Fruit fly (Drosophila melanogaster) whole organism, wandering third instar larva: ENCODE measurements around the gene CG5172.
A peak's percentile ranks its signal among the peaks of the same experiment; 100 is the strongest.

ENCODE experiments used
- Abd-B ChIP-seq: fragments of >200 bp; optimal IDR thresholded peaks from 2 replicates; lab custom pipeline; 2017; ENCODE audit warnings: missing biosample characterization, missing genetic modification characterization
- CG32264 ChIP-seq: fragments of 200-800 bp; sonication (Bioruptor generic); optimal IDR thresholded peaks from 2 replicates; lab custom pipeline; 2016; ENCODE audit warnings: missing biosample characterization, missing genetic modification characterization
- CG9705 ChIP-seq: fragments of 200-800 bp; sonication (Bioruptor generic); optimal IDR thresholded peaks from 2 replicates; lab custom pipeline; 2018; ENCODE audit warnings: missing biosample characterization, mild to moderate bottlenecking, missing genetic modification characterization
- CrebA ChIP-seq: fragments of 200-800 bp; sonication (Bioruptor generic); optimal IDR thresholded peaks from 2 replicates; lab custom pipeline; 2016; ENCODE audit warnings: missing biosample characterization, mild to moderate bottlenecking, missing genetic modification characterization, borderline replicate concordance
- Dfd ChIP-seq: fragments of >200 bp; optimal IDR thresholded peaks from 2 replicates; lab custom pipeline; 2017; ENCODE audit warnings: missing biosample characterization, missing genetic modification characterization
- Dif ChIP-seq: fragments of 200-275, 200-300 bp; sonication (Bioruptor generic); optimal IDR thresholded peaks from 2 replicates; lab custom pipeline; 2018; ENCODE audit warnings: missing biosample characterization, missing genetic modification characterization; ENCODE audit not compliant: partially characterized antibody
- GATAd ChIP-seq: sonication (Bioruptor generic); optimal IDR thresholded peaks from 2 replicates; lab custom pipeline; 2016; ENCODE audit warnings: missing biosample characterization, missing genetic modification characterization
- HLH106 ChIP-seq: fragments of 200-800 bp; optimal IDR thresholded peaks from 3 replicates; lab custom pipeline; 2019; ENCODE audit warnings: missing biosample characterization, mild to moderate bottlenecking, missing genetic modification characterization, moderate library complexity
- Hnf4 ChIP-seq: fragments of 200-800 bp; sonication (Bioruptor generic); optimal IDR thresholded peaks from 2 replicates; lab custom pipeline; 2016; ENCODE audit warnings: missing biosample characterization, mild to moderate bottlenecking, missing genetic modification characterization
- Hr78 ChIP-seq: fragments of >200 bp; optimal IDR thresholded peaks from 2 replicates; lab custom pipeline; 2017; ENCODE audit warnings: missing biosample characterization, missing genetic modification characterization
- Hr83 ChIP-seq: fragments of 200-300 bp; sonication (Bioruptor generic); optimal IDR thresholded peaks from 2 replicates; lab custom pipeline; 2016; ENCODE audit warnings: missing biosample characterization, mild to moderate bottlenecking, missing genetic modification characterization, moderate library complexity; ENCODE audit not compliant: poor library complexity, severe bottlenecking
- Jra ChIP-seq: sonication (Bioruptor generic); optimal IDR thresholded peaks from 2 replicates; lab custom pipeline; 2016; ENCODE audit warnings: missing biosample characterization, missing genetic modification characterization
- Mio ChIP-seq: sonication (Bioruptor generic); optimal IDR thresholded peaks from 2 replicates; lab custom pipeline; 2016; ENCODE audit warnings: missing biosample characterization, missing genetic modification characterization
- Myc ChIP-seq: fragments of >200 bp; optimal IDR thresholded peaks from 2 replicates; lab custom pipeline; 2017
- N ChIP-seq: fragments of >200 bp; optimal IDR thresholded peaks from 2 replicates; lab custom pipeline; 2018; ENCODE audit warnings: missing biosample characterization, missing external identifiers, missing genetic modification characterization
- OdsH ChIP-seq: fragments of 200-800 bp; sonication (Bioruptor generic); optimal IDR thresholded peaks from 2 replicates; lab custom pipeline; 2016; ENCODE audit warnings: missing biosample characterization, mild to moderate bottlenecking, missing genetic modification characterization
- Rel ChIP-seq, 2 experiments: fragments of 200-800 bp; sonication (Bioruptor generic) in 1 of 2; optimal IDR thresholded peaks; 2 replicates in 1 of 2; 3 replicates in 1 of 2; lab custom pipeline; 2016 to 2019; ENCODE audit warnings: mild to moderate bottlenecking in 2 of 2, missing biosample characterization in 2 of 2, missing genetic modification characterization in 2 of 2, moderate library complexity in 1 of 2
- Sp1 ChIP-seq: fragments of 200-800 bp; sonication (Bioruptor generic); optimal IDR thresholded peaks from 3 replicates; lab custom pipeline; 2019; ENCODE audit warnings: missing biosample characterization, mild to moderate bottlenecking, missing genetic modification characterization, moderate library complexity
- Vsx2 ChIP-seq: fragments of 200-300, 225-300 bp; sonication (Bioruptor generic); optimal IDR thresholded peaks from 2 replicates; lab custom pipeline; 2018; ENCODE audit warnings: missing biosample characterization, missing genetic modification characterization; ENCODE audit not compliant: partially characterized antibody
- br ChIP-seq: fragments of 200-800 bp; sonication (Bioruptor generic); optimal IDR thresholded peaks from 2 replicates; lab custom pipeline; 2016; ENCODE audit warnings: missing biosample characterization, missing genetic modification characterization
- brk ChIP-seq: fragments of 200-800 bp; sonication (Bioruptor generic); optimal IDR thresholded peaks from 2 replicates; lab custom pipeline; 2016; ENCODE audit warnings: missing biosample characterization, mild to moderate bottlenecking, missing genetic modification characterization
- dl ChIP-seq, 2 experiments: fragments of 175-275, 200-275 bp in 1 of 2; fragments of 200-275 bp in 1 of 2; sonication (Bioruptor generic); optimal IDR thresholded peaks; lab custom pipeline; 2018; ENCODE audit warnings: mild to moderate bottlenecking in 2 of 2, missing biosample characterization in 2 of 2, missing genetic modification characterization in 2 of 2, moderate library complexity in 2 of 2; ENCODE audit not compliant: partially characterized antibody in 2 of 2, insufficient read depth in 1 of 2
- dmrt93B ChIP-seq: fragments of 200-800 bp; sonication (Bioruptor generic); optimal IDR thresholded peaks from 2 replicates; lab custom pipeline; 2018; ENCODE audit warnings: missing biosample characterization, mild to moderate bottlenecking, missing genetic modification characterization
- dsf ChIP-seq: sonication (Bioruptor generic); optimal IDR thresholded peaks from 2 replicates; lab custom pipeline; 2016; ENCODE audit warnings: missing biosample characterization, missing genetic modification characterization, borderline replicate concordance
- ey ChIP-seq: fragments of 200-800 bp; sonication (Bioruptor generic); optimal IDR thresholded peaks from 2 replicates; lab custom pipeline; 2016; ENCODE audit warnings: missing biosample characterization, missing genetic modification characterization
- foxo ChIP-seq, 2 experiments: fragments of 200-800 bp; sonication (Bioruptor generic); optimal IDR thresholded peaks; 2 replicates in 1 of 2; 3 replicates in 1 of 2; lab custom pipeline; 2016 to 2017; ENCODE audit warnings: missing biosample characterization in 2 of 2, missing genetic modification characterization in 2 of 2
- fru ChIP-seq: fragments of 200-800 bp; sonication (Bioruptor generic); optimal IDR thresholded peaks from 3 replicates; lab custom pipeline; 2016; ENCODE audit warnings: missing biosample characterization, mild to moderate bottlenecking, missing genetic modification characterization
- h ChIP-seq: fragments of 200-800 bp; sonication (Bioruptor generic); optimal IDR thresholded peaks from 3 replicates; lab custom pipeline; 2016; ENCODE audit warnings: missing biosample characterization, mild to moderate bottlenecking, missing genetic modification characterization
- jim ChIP-seq: fragments of 175-275, 200-325 bp; sonication (Bioruptor generic); optimal IDR thresholded peaks from 2 replicates; lab custom pipeline; 2016; ENCODE audit warnings: missing biosample characterization, mild to moderate bottlenecking, missing genetic modification characterization
- lola ChIP-seq: fragments of >200 bp; optimal IDR thresholded peaks from 2 replicates; lab custom pipeline; 2017; ENCODE audit warnings: missing biosample characterization, missing genetic modification characterization
- pan ChIP-seq: fragments of >200 bp; optimal IDR thresholded peaks from 2 replicates; lab custom pipeline; 2017
- psq ChIP-seq: fragments of 200-800 bp; sonication (Bioruptor generic); optimal IDR thresholded peaks from 3 replicates; lab custom pipeline; 2017; ENCODE audit warnings: missing biosample characterization, mild to moderate bottlenecking, missing genetic modification characterization, moderate library complexity
- rgr ChIP-seq: fragments of 200-800 bp; sonication (Bioruptor generic); optimal IDR thresholded peaks from 3 replicates; lab custom pipeline; 2016; ENCODE audit warnings: missing biosample characterization, mild to moderate bottlenecking, missing genetic modification characterization
- sage ChIP-seq: fragments of 200-800 bp; sonication (Bioruptor generic); optimal IDR thresholded peaks from 2 replicates; lab custom pipeline; 2016; ENCODE audit warnings: missing biosample characterization, mild to moderate bottlenecking, missing genetic modification characterization
- sv ChIP-seq: fragments of 200-800 bp; sonication (Bioruptor generic); optimal IDR thresholded peaks from 3 replicates; lab custom pipeline; 2016; ENCODE audit warnings: missing biosample characterization, missing genetic modification characterization
- tai ChIP-seq: sonication (Bioruptor generic); optimal IDR thresholded peaks from 2 replicates; lab custom pipeline; 2016; ENCODE audit warnings: missing biosample characterization, missing genetic modification characterization
- usp ChIP-seq: fragments of >200 bp; optimal IDR thresholded peaks from 2 replicates; lab custom pipeline; 2017; ENCODE audit warnings: missing biosample characterization, missing genetic modification characterization
- woc ChIP-seq: sonication (Bioruptor generic); optimal IDR thresholded peaks from 2 replicates; lab custom pipeline; 2016; ENCODE audit warnings: missing biosample characterization, mild to moderate bottlenecking, missing genetic modification characterization

Gene CG5172

DNA sequence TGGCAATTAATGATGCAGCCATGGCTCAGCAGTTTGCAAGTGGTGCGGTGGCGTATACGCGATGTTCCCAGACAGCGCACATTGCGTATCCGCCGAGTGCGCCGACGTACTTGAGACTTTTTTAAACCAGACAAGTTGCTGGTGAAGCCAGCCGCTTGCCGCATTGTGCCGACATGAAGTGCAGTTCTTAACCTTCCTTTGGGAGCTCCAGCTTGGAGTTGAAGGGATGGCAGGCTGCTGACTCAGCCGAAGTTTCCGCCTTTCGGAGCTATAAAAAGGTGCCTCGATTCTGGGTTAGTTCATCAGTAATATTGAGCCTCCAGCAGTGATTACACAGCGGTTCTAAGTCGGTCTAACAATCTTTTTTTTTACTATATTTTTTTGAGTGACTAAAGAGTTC lies at the start of gene CG5172:
Gene CG5172 (plus strand): TSS at position 301 of the 400 bp plus-strand sequence.
- TF ChIP-seq sage (GFP tag; lab: Kevin White, UChicago) (no peak), brk (GFP tag; lab: Kevin White, UChicago) (no peak), ey (GFP tag; lab: Kevin White, UChicago) (no peak), br (GFP tag; lab: Kevin White, UChicago) (no peak), h (GFP tag; lab: Kevin White, UChicago) (no peak), psq (no peak), dmrt93B (GFP tag; lab: Kevin White, UChicago) (no peak), N (GFP tag; lab: Kevin White, UChicago) (no peak), CrebA (GFP tag; lab: Kevin White, UChicago) (no peak), woc (no peak)
- TF ChIP-seq, all 38 proteins: peak for 0

DNA sequence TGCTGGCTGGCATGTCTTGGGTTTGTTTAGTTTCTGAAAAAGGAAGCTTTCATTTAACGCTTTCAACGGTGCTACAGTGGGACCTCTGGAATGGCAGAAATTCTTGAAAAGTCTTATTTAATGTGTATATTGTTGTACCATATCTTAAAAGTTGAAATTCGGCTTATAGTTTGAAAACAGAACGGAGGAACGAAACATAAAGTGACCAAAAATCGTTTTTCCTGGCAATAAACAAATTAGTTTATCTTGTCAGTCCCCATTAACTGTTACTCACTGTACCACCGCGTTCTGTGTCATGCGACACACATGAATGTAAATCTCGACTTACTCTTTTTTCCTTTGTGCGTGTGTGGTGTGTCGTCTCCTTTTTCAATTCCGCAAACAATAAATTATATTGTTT lies 49.1 kb upstream of the CG5172 start:
- TF ChIP-seq woc, result peak; percentile 52
- TF ChIP-seq h (GFP tag; lab: Kevin White, UChicago), result peak; percentile 47
- TF ChIP-seq Dfd (GFP tag; lab: Kevin White, UChicago), result no peak
- TF ChIP-seq Mio, result no peak
- peak; percentile 18 for TF ChIP-seq dmrt93B (GFP tag; lab: Kevin White, UChicago)
- TF ChIP-seq Hnf4, result peak; percentile 50
- no peak for TF ChIP-seq Hr83 (GFP tag; lab: Kevin White, UChicago)
- TF ChIP-seq Dif (GFP tag; lab: Kevin White, UChicago), result no peak
- TF ChIP-seq Hr78, result no peak
- TF ChIP-seq N (GFP tag; lab: Kevin White, UChicago), result no peak
- no peak for TF ChIP-seq usp (GFP tag; lab: Kevin White, UChicago)
- no peak for TF ChIP-seq dsf
- TF ChIP-seq psq, result no peak
- TF ChIP-seq rgr (GFP tag; lab: Kevin White, UChicago), result peak; percentile 36
- TF ChIP-seq ey (GFP tag; lab: Kevin White, UChicago), result peak; percentile 55
- TF ChIP-seq tai (GFP tag; lab: Kevin White, UChicago), result no peak
- TF ChIP-seq CG9705 (GFP tag; lab: Kevin White, UChicago), result no peak
- no peak for TF ChIP-seq CrebA (GFP tag; lab: Kevin White, UChicago)
- no peak for TF ChIP-seq Vsx2
- no peak for TF ChIP-seq Sp1 (GFP tag; lab: Kevin White, UChicago)
- no peak for TF ChIP-seq sv
- peak; percentile 6 for TF ChIP-seq OdsH (GFP tag; lab: Kevin White, UChicago)
- TF ChIP-seq Rel (GFP tag; optimal IDR thresholded peaks at IDR 0.05; lab: Kevin White, UChicago), result no peak
- no peak for TF ChIP-seq Rel (tag; optimal IDR thresholded peaks at IDR 0.05; lab: Kevin White, UChicago)
- peak in 1 of 2 experiments; percentile 62 for TF ChIP-seq foxo (GFP tag; optimal IDR thresholded peaks at IDR 0.05; lab: Kevin White, UChicago)
- no peak for TF ChIP-seq Myc (lab: Kevin White, UChicago)
- no peak for TF ChIP-seq dl (GFP tag; optimal IDR thresholded peaks at IDR 0.05; lab: Kevin White, UChicago; ENCODE audit: insufficient read depth in 1 of 2, partially characterized antibody in 2 of 2)
- TF ChIP-seq HLH106 (tag; lab: Kevin White, UChicago), result peak; percentile 54
- no peak for TF ChIP-seq brk (GFP tag; lab: Kevin White, UChicago)
- TF ChIP-seq CG32264 (GFP tag; lab: Kevin White, UChicago), result no peak
- TF ChIP-seq pan (lab: Kevin White, UChicago), result no peak
- peak; percentile 46 for TF ChIP-seq br (GFP tag; lab: Kevin White, UChicago)
- TF ChIP-seq Jra (GFP tag; lab: Kevin White, UChicago), result no peak
- peak; percentile 40 for TF ChIP-seq fru (GFP tag; lab: Kevin White, UChicago)
- TF ChIP-seq jim (GFP tag; lab: Kevin White, UChicago), result no peak
- TF ChIP-seq lola, result no peak
- no peak for TF ChIP-seq sage (GFP tag; lab: Kevin White, UChicago)
- TF ChIP-seq Abd-B (GFP tag; lab: Kevin White, UChicago), result no peak
- TF ChIP-seq GATAd, result no peak
